Worm (Caenorhabditis elegans) whole organism, mixed stage, embryonic: Measurements from ENCODE around the gene fbxb-98.

ENCODE experiments used
- ces-1 ChIP-seq: fragments of 150-350 bp; optimal IDR thresholded peaks from 2 replicates; lab custom pipeline; 2014; ENCODE audit warnings: missing biosample characterization, missing genetic modification reagents, missing genetic modification characterization
- lsy-2 ChIP-seq: fragments of 150-350 bp; optimal IDR thresholded peaks from 2 replicates; lab custom pipeline; 2014; ENCODE audit warnings: missing biosample characterization, missing genetic modification characterization
- mls-2 ChIP-seq: sonication (generic microtip); optimal IDR thresholded peaks from 2 replicates; lab custom pipeline; 2016; ENCODE audit warnings: mild to moderate bottlenecking, missing genetic modification characterization, moderate library complexity, missing compliant biosample characterization
- pha-4 ChIP-seq: fragments of 150-350 bp; optimal IDR thresholded peaks from 2 replicates; lab custom pipeline; 2018; ENCODE audit warnings: missing biosample characterization, missing genetic modification reagents, missing genetic modification characterization
- snpc-4 ChIP-seq: fragments of 150-350 bp; optimal IDR thresholded peaks from 2 replicates; lab custom pipeline; 2014; ENCODE audit warnings: missing biosample characterization, missing genetic modification characterization
- tbx-8 ChIP-seq: fragments of 200-800 bp; sonication (Bioruptor generic); optimal IDR thresholded peaks from 2 replicates; lab custom pipeline; 2018; ENCODE audit warnings: mild to moderate bottlenecking, missing genetic modification characterization, moderate library complexity, missing compliant biosample characterization
- ztf-11 ChIP-seq: fragments of 150-350 bp; optimal IDR thresholded peaks from 2 replicates; lab custom pipeline; 2014; ENCODE audit warnings: missing biosample characterization, missing genetic modification characterization

- TF ChIP-seq snpc-4 (tag; lab: Kevin White, UChicago) (no peak), mls-2 (tag; lab: Kevin White, UChicago) (no peak), tbx-8 (no peak), lsy-2 (no peak), pha-4 (no peak), ces-1 (GFP tag; lab: Kevin White, UChicago) (no peak), ztf-11 (no peak)
Observed at ce11 chrII:1882705-1883104, 20.3 kb downstream of the fbxb-98 start, which contains the start of gene math-5.
